Worm (Caenorhabditis elegans) whole organism, L2 larva: ENCODE measurements around the gene nduf-2.2.

Source experiments
- C34F6.9 ChIP-seq: fragments of 150-350 bp; optimal IDR thresholded peaks from 2 replicates; lab custom pipeline; 2014; ENCODE audit warnings: missing biosample characterization, missing genetic modification characterization
- F13H6.1 ChIP-seq: sonication (generic microtip); optimal IDR thresholded peaks from 2 replicates; lab custom pipeline; 2016; ENCODE audit warnings: missing genetic modification characterization, missing compliant biosample characterization
- R02D3.7 ChIP-seq: fragments of 150-350 bp; optimal IDR thresholded peaks from 2 replicates; lab custom pipeline; 2014; ENCODE audit warnings: missing biosample characterization, missing genetic modification characterization
- Y55F3AM.14 ChIP-seq: fragments of 200-800 bp; sonication (Bioruptor generic); optimal IDR thresholded peaks from 2 replicates; lab custom pipeline; 2018; ENCODE audit warnings: mild to moderate bottlenecking, missing genetic modification characterization, missing compliant biosample characterization
- ZK546.5 ChIP-seq: sonication (generic microtip); optimal IDR thresholded peaks from 2 replicates; lab custom pipeline; 2017; ENCODE audit warnings: missing biosample characterization, missing genetic modification characterization
- alr-1 ChIP-seq: fragments of 150-350 bp; optimal IDR thresholded peaks from 2 replicates; lab custom pipeline; 2014; ENCODE audit warnings: missing biosample characterization, missing genetic modification characterization
- aly-2 ChIP-seq: fragments of 150-350 bp; optimal IDR thresholded peaks from 2 replicates; lab custom pipeline; 2014; ENCODE audit warnings: missing biosample characterization, missing genetic modification characterization
- ama-1 ChIP-seq: fragments of 150-350 bp; optimal IDR thresholded peaks from 2 replicates; lab custom pipeline; 2018; ENCODE audit warnings: inconsistent platforms
- ceh-82 ChIP-seq: fragments of 150-350 bp; optimal IDR thresholded peaks from 2 replicates; lab custom pipeline; 2014; ENCODE audit warnings: missing biosample characterization, missing genetic modification characterization
- crh-2 ChIP-seq: sonication (generic microtip); optimal IDR thresholded peaks from 2 replicates; lab custom pipeline; 2017; ENCODE audit warnings: missing biosample characterization, missing genetic modification characterization
- dmd-4 ChIP-seq: sonication (generic microtip); optimal IDR thresholded peaks from 2 replicates; lab custom pipeline; 2017; ENCODE audit warnings: missing biosample characterization, missing genetic modification characterization
- egl-27 ChIP-seq: sonication (generic microtip); optimal IDR thresholded peaks from 3 replicates; lab custom pipeline; 2017; ENCODE audit warnings: missing biosample characterization, missing genetic modification reagents, missing genetic modification characterization
- elt-1 ChIP-seq: fragments of 150-350 bp; optimal IDR thresholded peaks from 2 replicates; lab custom pipeline; 2014; ENCODE audit warnings: missing biosample characterization, missing genetic modification characterization
- elt-3 ChIP-seq: sonication (generic microtip); optimal IDR thresholded peaks from 2 replicates; lab custom pipeline; 2017; ENCODE audit warnings: missing biosample characterization, missing genetic modification characterization
- fos-1 ChIP-seq: fragments of 150-350 bp; optimal IDR thresholded peaks from 2 replicates; lab custom pipeline; 2014; ENCODE audit warnings: missing biosample characterization, missing genetic modification characterization
- gmeb-1 ChIP-seq: fragments of 150-350 bp; optimal IDR thresholded peaks from 2 replicates; lab custom pipeline; 2014; ENCODE audit warnings: missing biosample characterization, missing genetic modification characterization
- lin-11 ChIP-seq: fragments of 150-350 bp; sonication (generic microtip); optimal IDR thresholded peaks from 2 replicates; lab custom pipeline; 2014; ENCODE audit warnings: missing biosample characterization, missing genetic modification characterization, inconsistent platforms, mixed read lengths
- lin-13 ChIP-seq: fragments of 150-350 bp; optimal IDR thresholded peaks from 2 replicates; lab custom pipeline; 2014; ENCODE audit warnings: missing biosample characterization, missing genetic modification reagents, missing genetic modification characterization
- lin-39 ChIP-seq: fragments of 150-350 bp; optimal IDR thresholded peaks from 2 replicates; lab custom pipeline; 2014; ENCODE audit warnings: missing biosample characterization, missing genetic modification reagents, missing genetic modification characterization
- lsy-2 ChIP-seq, 2 experiments: fragments of 150-350 bp in 1 of 2; sonication (generic microtip) in 1 of 2; optimal IDR thresholded peaks; 2 replicates each; lab custom pipeline; 2014 to 2017; ENCODE audit warnings: missing biosample characterization in 2 of 2, missing genetic modification characterization in 2 of 2
- mab-5 ChIP-seq: fragments of 150-350 bp; optimal IDR thresholded peaks from 2 replicates; lab custom pipeline; 2014; ENCODE audit warnings: missing biosample characterization, missing genetic modification characterization
- nhr-10 ChIP-seq: sonication (generic microtip); optimal IDR thresholded peaks from 2 replicates; lab custom pipeline; 2017; ENCODE audit warnings: missing biosample characterization, missing genetic modification characterization
- nhr-11 ChIP-seq: fragments of 150-350 bp; optimal IDR thresholded peaks from 2 replicates; lab custom pipeline; 2014; ENCODE audit warnings: missing biosample characterization, missing genetic modification characterization
- nhr-129 ChIP-seq: fragments of 150-350 bp; optimal IDR thresholded peaks from 2 replicates; lab custom pipeline; 2014; ENCODE audit warnings: missing biosample characterization, missing genetic modification characterization
- nhr-23 ChIP-seq: fragments of 150-350 bp; optimal IDR thresholded peaks from 2 replicates; lab custom pipeline; 2014; ENCODE audit warnings: missing biosample characterization, missing genetic modification reagents, missing genetic modification characterization
- nhr-237 ChIP-seq: fragments of 150-350 bp; optimal IDR thresholded peaks from 2 replicates; lab custom pipeline; 2014; ENCODE audit warnings: missing biosample characterization, missing genetic modification characterization
- nhr-25 ChIP-seq: fragments of 150-350 bp; sonication (generic microtip); optimal IDR thresholded peaks from 3 replicates; lab custom pipeline; 2014; ENCODE audit warnings: missing biosample characterization, missing genetic modification characterization
- nhr-77 ChIP-seq: fragments of 150-350 bp; optimal IDR thresholded peaks from 2 replicates; lab custom pipeline; 2014; ENCODE audit warnings: missing biosample characterization, missing genetic modification characterization
- peb-1 ChIP-seq: fragments of 150-350 bp; optimal IDR thresholded peaks from 2 replicates; lab custom pipeline; 2014; ENCODE audit warnings: missing biosample characterization, missing genetic modification characterization
- sem-4 ChIP-seq: fragments of 150-350 bp; optimal IDR thresholded peaks from 2 replicates; lab custom pipeline; 2014; ENCODE audit warnings: missing biosample characterization, missing genetic modification reagents, missing genetic modification characterization
- skn-1 ChIP-seq: sonication (generic microtip); optimal IDR thresholded peaks from 2 replicates; lab custom pipeline; 2017; ENCODE audit warnings: missing biosample characterization, missing genetic modification characterization
- sma-3 ChIP-seq: sonication (generic microtip); optimal IDR thresholded peaks from 2 replicates; lab custom pipeline; 2016; ENCODE audit warnings: missing genetic modification reagents, missing genetic modification characterization, missing compliant biosample characterization
- sma-9 ChIP-seq, 2 experiments: fragments of 150-350 bp in 1 of 2; sonication (generic microtip) in 1 of 2; optimal IDR thresholded peaks; 2 replicates each; lab custom pipeline; 2014 to 2016; ENCODE audit warnings: missing genetic modification characterization in 2 of 2, mild to moderate bottlenecking in 1 of 2, missing biosample characterization in 1 of 2, missing compliant biosample characterization in 1 of 2, missing genetic modification reagents in 1 of 2, moderate library complexity in 1 of 2
- snpc-4 ChIP-seq: fragments of 150-350 bp; optimal IDR thresholded peaks from 2 replicates; lab custom pipeline; 2014; ENCODE audit warnings: missing biosample characterization, missing genetic modification characterization
- unc-39 ChIP-seq: fragments of 150-350 bp; optimal IDR thresholded peaks from 2 replicates; lab custom pipeline; 2014; ENCODE audit warnings: missing biosample characterization, missing genetic modification characterization
- unc-55 ChIP-seq: fragments of 150-350 bp; sonication (generic microtip); optimal IDR thresholded peaks from 3 replicates; lab custom pipeline; 2014; ENCODE audit warnings: missing biosample characterization, missing genetic modification reagents, missing genetic modification characterization
- ztf-11 ChIP-seq: sonication (generic microtip); optimal IDR thresholded peaks from 2 replicates; lab custom pipeline; 2017; ENCODE audit warnings: missing biosample characterization, missing genetic modification characterization

nduf-2.2 gene

ce11 chrIII:6467005-6467404, 2.0 kb downstream of the nduf-2.2 start, which contains the start of gene T26A5.2:
T26A5.2 (plus strand) TSS chrIII:6467305.
- TF ChIP-seq crh-2 (tag; lab: Kevin White, UChicago): no peak
- no peak for TF ChIP-seq gmeb-1 (tag; lab: Kevin White, UChicago)
- TF ChIP-seq elt-3 (tag; lab: Kevin White, UChicago): no peak
- no peak for TF ChIP-seq elt-1 (tag; lab: Kevin White, UChicago)
- TF ChIP-seq dmd-4 (tag; lab: Kevin White, UChicago): no peak
- TF ChIP-seq nhr-237 (tag; lab: Kevin White, UChicago): no peak

- TF ChIP-seq sma-9 (GFP tag; optimal IDR thresholded peaks at IDR 0.05; lab: Kevin White, UChicago) (no peak), sma-9 (tag; optimal IDR thresholded peaks at IDR 0.05; lab: Kevin White, UChicago) (no peak), nhr-23 (tag; lab: Kevin White, UChicago) (no peak), ztf-11 (tag; lab: Kevin White, UChicago) (no peak), aly-2 (tag; lab: Kevin White, UChicago) (no peak), snpc-4 (tag; lab: Kevin White, UChicago) (no peak), peb-1 (no peak), lin-13 (GFP tag; lab: Kevin White, UChicago) (no peak), R02D3.7 (tag; lab: Kevin White, UChicago) (no peak), egl-27 (tag; lab: Kevin White, UChicago) (no peak), ZK546.5 (tag; lab: Kevin White, UChicago) (no peak), ama-1 (lab: Kevin White, UChicago) (no peak), sem-4 (tag; lab: Kevin White, UChicago) (no peak), lin-39 (tag; lab: Kevin White, UChicago) (no peak), nhr-10 (tag; lab: Kevin White, UChicago) (no peak), lsy-2 (tag; optimal IDR thresholded peaks at IDR 0.05; lab: Kevin White, UChicago) (no peak), unc-55 (GFP tag; lab: Kevin White, UChicago) (no peak), crh-2 (tag; lab: Kevin White, UChicago) (no peak), mab-5 (tag; lab: Kevin White, UChicago) (no peak), nhr-129 (tag; lab: Kevin White, UChicago) (no peak), C34F6.9 (tag; lab: Kevin White, UChicago) (no peak)
Observed at ce11 chrIII:6471451-6471850, 6.4 kb downstream of the nduf-2.2 start, which contains the start of gene wht-6. wht-6 (plus strand) TSS chrIII:6471751.

DNA sequence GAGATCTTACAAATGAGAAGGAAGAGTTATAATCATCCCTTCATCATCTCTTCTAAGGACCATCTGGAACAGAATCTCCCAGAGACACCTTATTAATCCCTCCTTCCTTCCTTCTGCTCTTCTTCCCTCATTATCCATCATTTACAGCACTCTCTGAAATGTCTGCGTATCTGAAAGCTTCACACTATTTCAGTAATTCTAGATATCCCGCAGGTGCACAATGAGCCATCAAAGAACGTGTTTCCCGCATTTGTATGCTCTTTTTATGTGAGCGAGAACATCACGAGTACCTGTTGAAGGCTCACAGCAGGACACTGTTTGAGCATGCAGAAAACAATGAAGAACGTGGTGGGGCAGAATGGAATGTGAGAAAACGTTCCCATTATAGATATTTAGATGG, 11.4 kb downstream of the nduf-2.2 start:
- TF ChIP-seq mab-5 (tag; lab: Kevin White, UChicago) (no peak), lsy-2 (tag; optimal IDR thresholded peaks at IDR 0.05; lab: Kevin White, UChicago) (no peak), nhr-25 (tag; lab: Kevin White, UChicago) (no peak), lin-11 (tag; lab: Kevin White, UChicago) (no peak), Y55F3AM.14 (GFP tag; lab: Kevin White, UChicago) (no peak), lin-13 (GFP tag; lab: Kevin White, UChicago) (no peak), crh-2 (tag; lab: Kevin White, UChicago) (no peak), unc-55 (GFP tag; lab: Kevin White, UChicago) (no peak), alr-1 (tag; lab: Kevin White, UChicago) (no peak), nhr-23 (tag; lab: Kevin White, UChicago) (no peak), peb-1 (no peak), C34F6.9 (tag; lab: Kevin White, UChicago) (no peak)

- TF ChIP-seq Y55F3AM.14 (GFP tag; lab: Kevin White, UChicago) (no peak), nhr-237 (tag; lab: Kevin White, UChicago) (no peak), unc-39 (tag; lab: Kevin White, UChicago) (no peak), skn-1 (tag; lab: Kevin White, UChicago) (no peak)
Observed at ce11 chrIII:6478256-6479004, 13.4 kb downstream of the nduf-2.2 start, which contains the start of gene zip-8. zip-8 (plus strand) TSS chrIII:6478955.

ce11 chrIII:6479439-6479838, 14.4 kb downstream of the nduf-2.2 start:
- no peak for TF ChIP-seq elt-3 (tag; lab: Kevin White, UChicago)
- no peak for TF ChIP-seq nhr-77 (tag; lab: Kevin White, UChicago)
- no peak for TF ChIP-seq peb-1
- TF ChIP-seq ama-1 (lab: Kevin White, UChicago): no peak
- no peak for TF ChIP-seq lin-13 (GFP tag; lab: Kevin White, UChicago)
- no peak for TF ChIP-seq C34F6.9 (tag; lab: Kevin White, UChicago)
- TF ChIP-seq ztf-11 (tag; lab: Kevin White, UChicago): no peak
- no peak for TF ChIP-seq ceh-82
- no peak for TF ChIP-seq nhr-11 (tag; lab: Kevin White, UChicago)
- TF ChIP-seq fos-1: no peak
- TF ChIP-seq lin-39 (tag; lab: Kevin White, UChicago): no peak
- no peak for TF ChIP-seq F13H6.1 (tag; lab: Kevin White, UChicago)
- no peak for TF ChIP-seq nhr-10 (tag; lab: Kevin White, UChicago)
- no peak for TF ChIP-seq ZK546.5 (tag; lab: Kevin White, UChicago)
- TF ChIP-seq sma-3 (GFP tag; lab: Kevin White, UChicago): no peak
- no peak for TF ChIP-seq sma-9 (GFP tag; optimal IDR thresholded peaks at IDR 0.05; lab: Kevin White, UChicago)
- TF ChIP-seq sma-9 (tag; optimal IDR thresholded peaks at IDR 0.05; lab: Kevin White, UChicago): no peak
- TF ChIP-seq Y55F3AM.14 (GFP tag; lab: Kevin White, UChicago): no peak
- TF ChIP-seq unc-39 (tag; lab: Kevin White, UChicago): no peak
